Worm (Caenorhabditis elegans) whole organism, L4/young adult: Measurements from ENCODE around the gene fbxa-63.

Experiments
- W03F9.2 ChIP-seq: fragments of 150-350 bp; optimal IDR thresholded peaks from 2 replicates; lab custom pipeline; 2014; ENCODE audit warnings: missing biosample characterization, missing genetic modification characterization
- dao-5 ChIP-seq: sonication (generic microtip); optimal IDR thresholded peaks from 2 replicates; lab custom pipeline; 2016; ENCODE audit warnings: missing genotype, missing genetic modification characterization, moderate library complexity, missing compliant biosample characterization
- him-1 ChIP-seq: sonication (generic microtip); optimal IDR thresholded peaks from 2 replicates; lab custom pipeline; 2016; ENCODE audit warnings: missing genotype, missing genetic modification reagents, missing genetic modification characterization, missing compliant biosample characterization

fbxa-63 gene

ce11 chrIII:1243199-1243598 is at the start of gene fbxa-63:
Gene fbxa-63 (plus strand): TSS chrIII:1243508.
- TF ChIP-seq dao-5 (no peak), W03F9.2 (tag; lab: Kevin White, UChicago) (no peak), him-1 (no peak)

DNA sequence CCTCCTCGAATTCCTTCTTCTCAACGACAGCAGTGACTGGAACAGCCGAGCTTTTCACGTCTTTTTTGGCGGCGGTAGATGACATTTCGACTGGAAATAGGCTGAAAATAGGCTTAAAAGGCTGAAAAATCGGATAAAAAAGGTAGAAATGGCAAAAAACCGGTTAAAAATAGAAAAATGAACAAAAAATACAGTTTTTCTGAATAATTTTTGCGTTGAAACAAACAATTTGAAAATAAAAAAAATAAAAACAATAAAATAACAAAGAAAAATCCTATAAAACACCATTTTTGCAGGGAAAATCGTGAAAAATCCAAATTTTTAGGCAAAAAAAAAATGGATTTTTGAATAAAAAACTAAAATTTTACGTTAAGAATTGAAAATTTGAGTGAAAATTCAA is 47.1 kb upstream of the fbxa-63 start, which contains the start of gene dss-1:
TSS of gene dss-1 (minus strand) at position 101 of the 400 bp plus-strand sequence.
- no peak for TF ChIP-seq him-1
- no peak for TF ChIP-seq W03F9.2 (tag; lab: Kevin White, UChicago)
- no peak for TF ChIP-seq dao-5

ce11 chrIII:1201958-1202596 is 41.2 kb upstream of the fbxa-63 start, which contains the start of the genes mrpl-45 and Y119D3B.12:
Gene mrpl-45 (minus strand): TSS chrIII:1202008.
Gene Y119D3B.12 (plus strand): TSS chrIII:1202546.
- TF ChIP-seq dao-5 (no peak), W03F9.2 (tag; lab: Kevin White, UChicago) (peak; percentile 76), him-1 (no peak)

DNA sequence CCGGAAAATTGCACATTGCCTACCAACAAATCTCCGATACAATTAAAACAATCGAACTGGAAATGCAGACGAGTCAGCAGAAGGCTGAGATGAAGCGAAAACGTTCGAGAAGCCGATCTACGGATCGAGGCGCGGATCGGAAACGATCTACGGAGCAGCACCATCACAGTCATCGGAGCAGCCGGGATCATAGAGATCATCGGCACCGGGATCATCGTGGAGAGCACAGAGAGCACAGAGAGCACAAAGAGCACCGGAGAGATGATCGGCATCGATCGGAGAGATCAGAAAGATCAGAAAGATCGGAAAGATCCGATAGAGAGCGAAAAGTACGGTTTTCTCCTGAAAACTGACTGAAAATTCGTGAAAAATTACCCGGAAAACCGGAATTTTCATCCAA is 37.9 kb upstream of the fbxa-63 start:
- TF ChIP-seq dao-5: no peak
- TF ChIP-seq him-1: no peak
- no peak for TF ChIP-seq W03F9.2 (tag; lab: Kevin White, UChicago)

DNA sequence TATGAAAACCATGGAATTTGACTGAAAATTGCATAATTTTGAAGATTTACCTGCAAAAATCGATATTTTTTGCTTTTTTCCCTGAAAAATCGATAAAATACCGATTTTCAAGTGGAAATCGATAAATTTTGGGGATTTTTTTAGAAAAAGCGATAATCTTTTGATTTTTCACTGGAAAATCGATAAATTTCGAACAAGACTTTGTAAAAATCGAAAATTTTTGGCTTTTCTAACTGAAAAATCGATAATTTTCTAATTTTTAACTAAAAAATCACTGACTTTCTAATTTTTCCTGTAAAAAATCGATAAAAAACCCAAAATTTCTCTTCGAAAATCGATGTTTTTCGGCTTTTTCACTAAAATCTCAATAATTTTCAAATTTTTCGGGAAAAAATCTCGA is 37.0 kb upstream of the fbxa-63 start:
- TF ChIP-seq him-1: no peak

ce11 chrIII:1207027-1207426 is 36.3 kb upstream of the fbxa-63 start:
- TF ChIP-seq him-1 (no peak), dao-5 (no peak), W03F9.2 (tag; lab: Kevin White, UChicago) (no peak)

- TF ChIP-seq him-1 (no peak), dao-5 (no peak), W03F9.2 (tag; lab: Kevin White, UChicago) (no peak)
Observed at ce11 chrIII:1207852-1208251, 35.5 kb upstream of the fbxa-63 start, which contains the start of gene orc-3. Gene orc-3 (plus strand): TSS chrIII:1208133.

DNA sequence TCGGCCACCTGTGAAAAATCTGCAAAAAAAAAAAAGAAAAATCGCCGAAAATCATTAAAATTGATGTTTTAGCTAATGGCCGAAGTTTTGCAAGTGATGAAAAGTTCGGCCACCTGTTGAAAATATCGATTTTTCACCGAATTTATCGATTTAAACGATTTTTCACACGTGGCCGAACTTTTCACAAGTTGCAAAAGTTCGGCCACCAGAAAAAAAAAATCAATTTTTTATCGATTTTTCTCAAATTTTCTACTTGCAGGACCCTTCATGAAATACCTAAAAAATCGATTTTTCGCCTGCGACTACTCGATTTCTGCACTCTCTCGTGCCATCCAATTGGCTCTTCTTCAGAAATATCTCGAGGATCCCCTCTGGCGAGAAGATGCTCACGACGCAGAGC is 32.7 kb upstream of the fbxa-63 start:
- no peak for TF ChIP-seq him-1
- no peak for TF ChIP-seq dao-5
- no peak for TF ChIP-seq W03F9.2 (tag; lab: Kevin White, UChicago)

ce11 chrIII:1214121-1214673 is 29.1 kb upstream of the fbxa-63 start:
- TF ChIP-seq W03F9.2 (tag; lab: Kevin White, UChicago) (no peak), dao-5 (no peak), him-1 (no peak)

DNA sequence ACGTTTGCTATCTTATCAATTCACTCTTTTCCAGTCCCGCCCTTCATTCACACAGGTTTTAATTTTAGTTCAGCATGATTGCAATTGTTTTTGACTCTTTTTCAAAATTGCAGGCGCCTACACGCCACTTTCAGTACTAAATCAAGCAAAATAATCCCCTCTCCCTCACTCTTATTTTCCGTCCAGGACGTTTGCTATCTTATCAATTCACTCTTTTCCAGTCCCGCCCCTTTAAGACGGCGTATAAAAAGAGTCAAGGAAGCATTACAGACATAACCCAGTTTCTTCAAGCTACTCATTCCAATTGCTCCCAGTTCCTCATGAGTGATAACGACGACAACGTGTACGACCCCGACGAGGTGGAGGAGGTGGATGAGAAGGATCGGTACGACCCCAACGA is 28.6 kb upstream of the fbxa-63 start, which contains the start of gene Y119D3B.21:
TSS of gene Y119D3B.21 (plus strand) at position 321 of the 400 bp plus-strand sequence.
- TF ChIP-seq dao-5 (no peak), him-1 (no peak), W03F9.2 (tag; lab: Kevin White, UChicago) (no peak)

ce11 chrIII:1216096-1216495 is 27.2 kb upstream of the fbxa-63 start:
- TF ChIP-seq W03F9.2 (tag; lab: Kevin White, UChicago) (no peak), dao-5 (no peak), him-1 (no peak)

DNA sequence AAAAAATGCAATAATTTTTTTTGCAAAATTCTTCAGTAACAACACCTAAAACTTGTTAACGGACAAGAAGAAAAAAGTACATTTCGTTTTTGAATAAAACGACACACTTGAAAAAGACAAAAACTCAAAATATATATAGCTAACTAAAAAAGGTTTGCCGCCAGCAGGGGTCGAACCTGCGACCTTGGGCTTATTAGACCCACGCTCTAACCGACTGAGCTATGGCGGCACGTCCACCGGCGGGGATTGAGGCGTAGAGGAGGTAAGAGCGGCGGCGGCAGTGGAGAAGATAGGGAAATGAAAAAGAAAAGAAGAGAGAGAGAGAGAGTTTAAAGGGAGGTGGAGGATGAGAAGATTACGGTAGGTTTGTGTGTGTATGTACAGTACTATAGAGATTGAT is 25.1 kb upstream of the fbxa-63 start:
- TF ChIP-seq him-1: no peak
- no peak for TF ChIP-seq dao-5
- no peak for TF ChIP-seq W03F9.2 (tag; lab: Kevin White, UChicago)

DNA sequence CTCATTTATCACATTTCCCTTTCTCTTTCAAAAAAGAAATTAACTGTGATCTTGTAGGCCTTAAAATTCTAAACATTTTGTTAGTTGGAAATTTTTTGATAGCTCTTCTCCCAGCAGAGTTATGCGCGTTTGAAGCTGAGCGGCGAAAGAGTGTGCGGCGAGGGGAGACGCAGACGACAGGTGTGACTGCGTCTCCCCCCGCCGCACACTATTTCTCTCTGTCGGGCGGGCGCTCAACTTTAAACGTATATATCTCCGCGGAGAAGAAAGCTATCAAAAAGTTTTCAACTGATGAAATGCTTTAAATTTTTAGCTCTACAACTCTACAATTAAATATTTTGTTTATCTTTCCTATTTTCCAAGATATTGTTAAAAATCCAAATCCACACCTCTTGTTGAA is 24.3 kb upstream of the fbxa-63 start:
- TF ChIP-seq dao-5 (no peak), W03F9.2 (tag; lab: Kevin White, UChicago) (no peak), him-1 (no peak)

DNA sequence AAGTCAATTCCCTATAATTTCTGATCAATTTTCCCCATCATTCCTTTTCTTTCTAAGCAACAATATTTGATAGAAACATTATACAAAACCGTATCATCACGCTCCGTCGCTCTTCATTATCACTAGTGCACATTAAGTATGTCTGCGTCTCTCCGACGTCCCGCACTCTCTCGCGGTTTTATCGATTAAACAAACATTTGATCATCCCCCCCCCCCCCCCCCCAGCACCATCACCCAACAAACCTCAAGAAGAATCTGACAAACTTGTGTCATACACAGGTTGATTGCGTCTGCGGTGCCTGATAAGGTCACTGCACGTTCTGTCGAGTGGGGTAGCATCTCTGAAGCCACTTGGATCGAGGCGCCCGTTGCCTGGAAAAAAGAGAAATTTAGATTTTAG is 23.3 kb upstream of the fbxa-63 start:
- no peak for TF ChIP-seq W03F9.2 (tag; lab: Kevin White, UChicago)
- no peak for TF ChIP-seq him-1
- no peak for TF ChIP-seq dao-5

ce11 chrIII:1221995-1222394 is 21.3 kb upstream of the fbxa-63 start:
- TF ChIP-seq him-1 (no peak), dao-5 (no peak), W03F9.2 (tag; lab: Kevin White, UChicago) (no peak)
